Worm (Caenorhabditis elegans): Measurements from ENCODE around the gene E02H9.13.

The E02H9.13 gene

ce11 chrIII:2438543-2438942 is at the start of gene E02H9.13:
TSS of gene E02H9.13 (minus strand) at chrIII:2438741.
- TF ChIP-seq zip-11 (GFP tag; IDR thresholded peaks at IDR 0.05) (no peak), nhr-102 (tag; optimal IDR thresholded peaks at IDR 0.05) (no peak), daf-8 (GFP tag; IDR thresholded peaks at IDR 0.05) (no peak), mxl-3 (GFP tag; optimal IDR thresholded peaks at IDR 0.05) (no peak), hlh-30 (tag; optimal IDR thresholded peaks at IDR 0.05; ENCODE audit: insufficient read depth) (no peak), unc-62 (GFP tag; optimal IDR thresholded peaks at IDR 0.05 in 1 of 2) (peak in 1 of 2 experiments; percentile 29), unc-62 (tag; optimal IDR thresholded peaks at IDR 0.05) (no peak)

ce11 chrIII:2487046-2487760 is 48.7 kb upstream of the E02H9.13 start, which contains the start of gene Y54F10AL.1:
TSS of gene Y54F10AL.1 (plus strand) at chrIII:2487710.
- TF ChIP-seq nhr-77 (tag; optimal IDR thresholded peaks at IDR 0.05) (no peak), zip-2 (tag; optimal IDR thresholded peaks at IDR 0.05) (no peak), dpl-1 (GFP tag; optimal IDR thresholded peaks at IDR 0.05) (peak; percentile 24), aha-1 (tag) (peak; percentile 88), lsy-2 (tag; optimal IDR thresholded peaks at IDR 0.05) (peak in 1 of 2 experiments; percentile 40), attf-4 (tag; optimal IDR thresholded peaks at IDR 0.05) (no peak), nhr-25 (tag; optimal IDR thresholded peaks at IDR 0.05; ENCODE audit: borderline replicate concordance, insufficient read depth) (no peak), lin-38 (GFP tag; IDR thresholded peaks at IDR 0.05) (peak; percentile 36), mes-2 (tag; optimal IDR thresholded peaks at IDR 0.05; ENCODE audit: poor library complexity, severe bottlenecking) (peak; percentile 46), hlh-30 (tag; optimal IDR thresholded peaks at IDR 0.05; ENCODE audit: insufficient read depth) (no peak), ZK337.2 (GFP tag; IDR thresholded peaks at IDR 0.05) (no peak), ztf-7 (tag; optimal IDR thresholded peaks at IDR 0.05) (no peak)

- TF ChIP-seq hlh-11 (tag; optimal IDR thresholded peaks at IDR 0.05) = no peak
- peak; percentile 77 for TF ChIP-seq ceh-28 (tag; optimal IDR thresholded peaks at IDR 0.05)
- no peak for TF ChIP-seq F10B5.3 (tag; optimal IDR thresholded peaks at IDR 0.05)
- TF ChIP-seq hlh-30 (tag; optimal IDR thresholded peaks at IDR 0.05; ENCODE audit: insufficient read depth) = no peak
- no peak for TF ChIP-seq spr-3 (GFP tag; optimal IDR thresholded peaks at IDR 0.05)
- TF ChIP-seq hmg-1.1 (GFP tag; IDR thresholded peaks at IDR 0.05) = no peak
- TF ChIP-seq jun-1 (tag; optimal IDR thresholded peaks at IDR 0.05) = no peak
- no peak for TF ChIP-seq ceh-82 (tag; optimal IDR thresholded peaks at IDR 0.05)
Observed at ce11 chrIII:2482754-2483153, 44.2 kb upstream of the E02H9.13 start.

ce11 chrIII:2482171-2482570 is 43.6 kb upstream of the E02H9.13 start:
- TF ChIP-seq lsy-2 (tag; optimal IDR thresholded peaks at IDR 0.05) (peak in 1 of 2 experiments; percentile 68), lin-13 (GFP tag; optimal IDR thresholded peaks at IDR 0.05) (peak; percentile 88), zag-1 (tag; optimal IDR thresholded peaks at IDR 0.05) (no peak)

- no peak for TF ChIP-seq D1046.2 (GFP tag; IDR thresholded peaks at IDR 0.05)
- peak; percentile 98 for TF ChIP-seq ceh-28 (tag; optimal IDR thresholded peaks at IDR 0.05)
- TF ChIP-seq dmd-9 (GFP tag; IDR thresholded peaks at IDR 0.05) = 0 out of 2 replicates have a peak, but pooled peaks have one; percentile 24
Observed at ce11 chrIII:2478605-2479004, 40.1 kb upstream of the E02H9.13 start.

ce11 chrIII:2477303-2477702 is 38.8 kb upstream of the E02H9.13 start:
- TF ChIP-seq lin-38 (GFP tag; IDR thresholded peaks at IDR 0.05) = peak; percentile 62
- no peak for TF ChIP-seq lin-15B (tag; optimal IDR thresholded peaks at IDR 0.05)
